Worm (Caenorhabditis elegans) whole organism, L4 larva: Measurements from ENCODE around the gene srx-87.

Experiments used
- F10B5.3 ChIP-seq: sonication (generic microtip); optimal IDR thresholded peaks from 2 replicates; lab custom pipeline; 2016; ENCODE audit warnings: mild to moderate bottlenecking, missing genetic modification characterization, missing compliant biosample characterization
- F37D6.2 ChIP-seq: sonication (generic microtip); optimal IDR thresholded peaks from 2 replicates; lab custom pipeline; 2016; ENCODE audit warnings: mild to moderate bottlenecking, missing genetic modification characterization, missing compliant biosample characterization
- F44E2.7 ChIP-seq: fragments of 200-800 bp; sonication (Bioruptor generic); IDR thresholded peaks from 2 replicates; pipeline ENCODE4 v2.1.2; 2022; ENCODE audit warnings: missing genetic modification characterization, missing compliant biosample characterization
- F49E8.2 ChIP-seq: sonication (generic microtip); optimal IDR thresholded peaks from 2 replicates; lab custom pipeline; 2016; ENCODE audit warnings: missing compliant biosample characterization, mild to moderate bottlenecking, missing genetic modification characterization, borderline replicate concordance
- T20F7.1 ChIP-seq: fragments of 200-800 bp; sonication (Bioruptor generic); optimal IDR thresholded peaks from 2 replicates; lab custom pipeline; 2018; ENCODE audit warnings: mild to moderate bottlenecking, missing genetic modification characterization, missing compliant biosample characterization
- T26A8.4 ChIP-seq: fragments of 200-800 bp; sonication (Bioruptor generic); IDR thresholded peaks from 2 replicates; pipeline ENCODE4 v1.3.6; 2022; ENCODE audit warnings: missing genetic modification characterization, missing compliant biosample characterization
- Y48G9A.11 ChIP-seq: fragments of 200-800 bp; sonication (Bioruptor generic); IDR thresholded peaks from 2 replicates; pipeline ENCODE4 v1.3.6; 2022; ENCODE audit warnings: missing genetic modification reagents, missing genetic modification characterization, missing compliant biosample characterization
- Y5F2A.4 ChIP-seq: fragments of 200-800 bp; sonication (Bioruptor generic); optimal IDR thresholded peaks from 2 replicates; lab custom pipeline; 2018; ENCODE audit warnings: mild to moderate bottlenecking, missing genetic modification characterization, missing compliant biosample characterization
- aha-1 ChIP-seq: fragments of 150-350 bp; peaks from one replicate; lab custom pipeline; 2014; ENCODE audit warnings: missing biosample characterization, missing genetic modification characterization
- ceh-20 ChIP-seq: fragments of 200-800 bp; sonication (Bioruptor generic); IDR thresholded peaks from 2 replicates; pipeline ENCODE4 v1.3.6; 2022; ENCODE audit warnings: missing genetic modification reagents, missing genetic modification characterization, missing compliant biosample characterization
- ceh-44 ChIP-seq: fragments of 200-800 bp; sonication (Bioruptor generic); IDR thresholded peaks from 2 replicates; pipeline ENCODE4 v1.3.6; 2022; ENCODE audit warnings: missing genetic modification reagents, missing genetic modification characterization, missing compliant biosample characterization
- ctbp-1 ChIP-seq: fragments of 200-800 bp; sonication (Bioruptor generic); IDR thresholded peaks from 2 replicates; pipeline ENCODE4 v1.3.6; 2022; ENCODE audit warnings: missing genetic modification reagents, missing genetic modification characterization, missing compliant biosample characterization
- daf-12 ChIP-seq: fragments of 150-350 bp; optimal IDR thresholded peaks from 2 replicates; lab custom pipeline; 2014; ENCODE audit warnings: missing biosample characterization, missing genetic modification reagents, missing genetic modification characterization
- daf-16 ChIP-seq, 3 experiments: sonication (generic microtip); optimal IDR thresholded peaks; 2 replicates each; lab custom pipeline; 2016 to 2017; ENCODE audit warnings: missing genetic modification characterization in 3 of 3, missing genetic modification reagents in 3 of 3, mild to moderate bottlenecking in 2 of 3, missing compliant biosample characterization in 2 of 3, missing biosample characterization in 1 of 3, moderate library complexity in 1 of 3
- dmd-6 ChIP-seq: fragments of 200-800 bp; sonication (Bioruptor generic); IDR thresholded peaks from 2 replicates; pipeline ENCODE4 v1.3.6; 2022; ENCODE audit warnings: missing genetic modification reagents, missing genetic modification characterization, missing compliant biosample characterization
- dpl-1 ChIP-seq: fragments of 150-350 bp; optimal IDR thresholded peaks from 2 replicates; lab custom pipeline; 2014; ENCODE audit warnings: missing biosample characterization, missing genetic modification reagents, missing genetic modification characterization
- duxl-1 ChIP-seq: sonication (generic microtip); optimal IDR thresholded peaks from 2 replicates; lab custom pipeline; 2016; ENCODE audit warnings: mild to moderate bottlenecking, missing genetic modification characterization, moderate library complexity, missing compliant biosample characterization; ENCODE audit not compliant: poor library complexity
- dve-1 ChIP-seq: sonication (generic microtip); optimal IDR thresholded peaks from 2 replicates; lab custom pipeline; 2017; ENCODE audit warnings: antibody characterized with exemption, mild to moderate bottlenecking, missing genetic modification characterization, missing compliant biosample characterization; ENCODE audit not compliant: insufficient read depth
- egl-27 ChIP-seq: sonication (generic microtip); optimal IDR thresholded peaks from 3 replicates; lab custom pipeline; 2017; ENCODE audit warnings: missing biosample characterization, missing genetic modification reagents, missing genetic modification characterization
- fkh-10 ChIP-seq: fragments of 150-350 bp; optimal IDR thresholded peaks from 2 replicates; lab custom pipeline; 2014; ENCODE audit warnings: missing biosample characterization, missing genetic modification reagents, missing genetic modification characterization
- hif-1 ChIP-seq, 2 experiments: sonication (generic microtip); optimal IDR thresholded peaks; 2 replicates each; lab custom pipeline; 2016 to 2017; ENCODE audit warnings: missing compliant biosample characterization in 2 of 2, missing genetic modification characterization in 2 of 2, missing genetic modification reagents in 2 of 2, missing genotype in 2 of 2, mild to moderate bottlenecking in 1 of 2
- hlh-11 ChIP-seq: fragments of 200-800 bp; sonication (Bioruptor generic); optimal IDR thresholded peaks from 2 replicates; lab custom pipeline; 2018; ENCODE audit warnings: mild to moderate bottlenecking, missing genetic modification characterization, missing compliant biosample characterization
- hlh-30 ChIP-seq: sonication (generic microtip); optimal IDR thresholded peaks from 2 replicates; lab custom pipeline; 2017; ENCODE audit warnings: antibody characterized with exemption, mild to moderate bottlenecking, missing genetic modification characterization, missing compliant biosample characterization; ENCODE audit not compliant: insufficient read depth
- hmg-1.1 ChIP-seq: fragments of 200-800 bp; sonication (Bioruptor generic); IDR thresholded peaks from 2 replicates; pipeline ENCODE4 v1.3.6; 2022; ENCODE audit warnings: missing genetic modification reagents, missing genetic modification characterization, missing compliant biosample characterization
- lim-7 ChIP-seq: fragments of 200-800 bp; sonication (Bioruptor generic); IDR thresholded peaks from 2 replicates; pipeline ENCODE4 v1.3.6; 2022; ENCODE audit warnings: missing genetic modification characterization, missing compliant biosample characterization
- lin-15B ChIP-seq: fragments of 150-350 bp; sonication (generic microtip); optimal IDR thresholded peaks from 3 replicates; lab custom pipeline; 2014; ENCODE audit warnings: missing biosample characterization, missing genetic modification characterization
- lsy-2 ChIP-seq, 2 experiments: fragments of 150-350 bp in 1 of 2; sonication (generic microtip) in 1 of 2; optimal IDR thresholded peaks; 2 replicates each; lab custom pipeline; 2014 to 2017; ENCODE audit warnings: missing biosample characterization in 2 of 2, missing genetic modification characterization in 2 of 2
- madf-9 ChIP-seq: fragments of 200-800 bp; sonication (Bioruptor generic); conservative IDR thresholded peaks from 2 replicates; pipeline ENCODE4 v1.3.6; 2022; ENCODE audit warnings: missing genetic modification reagents, missing genetic modification characterization, missing compliant biosample characterization
- mdl-1 ChIP-seq, 2 experiments: fragments of 150-350 bp in 1 of 2; sonication (generic microtip) in 1 of 2; optimal IDR thresholded peaks; 2 replicates each; lab custom pipeline; 2014 to 2017; ENCODE audit warnings: missing biosample characterization in 2 of 2, missing genetic modification characterization in 2 of 2
- mdt-29 ChIP-seq: fragments of 200-800 bp; sonication (Bioruptor generic); IDR thresholded peaks from 2 replicates; pipeline ENCODE4 v1.3.6; 2022; ENCODE audit warnings: missing genetic modification reagents, missing genetic modification characterization, missing compliant biosample characterization
- mes-2 ChIP-seq: sonication (generic microtip); optimal IDR thresholded peaks from 2 replicates; lab custom pipeline; 2016; ENCODE audit warnings: missing genotype, mild to moderate bottlenecking, missing genetic modification characterization, missing compliant biosample characterization; ENCODE audit not compliant: poor library complexity, severe bottlenecking
- mxl-3 ChIP-seq: fragments of 200-800 bp; sonication (Bioruptor generic); optimal IDR thresholded peaks from 2 replicates; lab custom pipeline; 2018; ENCODE audit warnings: mild to moderate bottlenecking, missing genetic modification characterization, missing compliant biosample characterization
- nhr-10 ChIP-seq: fragments of 150-350 bp; optimal IDR thresholded peaks from 2 replicates; lab custom pipeline; 2014; ENCODE audit warnings: missing biosample characterization, missing genetic modification characterization
- nhr-102 ChIP-seq: sonication (generic microtip); optimal IDR thresholded peaks from 2 replicates; lab custom pipeline; 2016; ENCODE audit warnings: mild to moderate bottlenecking, missing genetic modification characterization, moderate library complexity, missing compliant biosample characterization
- nhr-11 ChIP-seq: fragments of 150-350 bp; optimal IDR thresholded peaks from 2 replicates; lab custom pipeline; 2014; ENCODE audit warnings: missing biosample characterization, missing genetic modification characterization
- nhr-237 ChIP-seq: sonication (generic microtip); optimal IDR thresholded peaks from 2 replicates; lab custom pipeline; 2017; ENCODE audit warnings: missing biosample characterization, missing genetic modification characterization
- nhr-28 ChIP-seq: fragments of 150-350 bp; optimal IDR thresholded peaks from 2 replicates; lab custom pipeline; 2014; ENCODE audit warnings: missing biosample characterization, missing genetic modification characterization
- nhr-6 ChIP-seq: fragments of 150-350 bp; optimal IDR thresholded peaks from 2 replicates; lab custom pipeline; 2014; ENCODE audit warnings: missing biosample characterization, missing genetic modification characterization
- nhr-77 ChIP-seq: fragments of 150-350 bp; optimal IDR thresholded peaks from 2 replicates; lab custom pipeline; 2014; ENCODE audit warnings: missing biosample characterization, missing genetic modification characterization
- php-3 ChIP-seq: fragments of 200-800 bp; sonication (Bioruptor generic); IDR thresholded peaks from 2 replicates; pipeline ENCODE4 v1.3.6; 2022; ENCODE audit warnings: missing genetic modification reagents, missing genetic modification characterization, missing compliant biosample characterization
- pqm-1 ChIP-seq: sonication (generic microtip); optimal IDR thresholded peaks from 2 replicates; lab custom pipeline; 2017; ENCODE audit warnings: missing biosample characterization, missing genetic modification characterization
- rbr-2 ChIP-seq: sonication (generic microtip); optimal IDR thresholded peaks from 2 replicates; lab custom pipeline; 2016; ENCODE audit warnings: missing genotype, missing genetic modification characterization, missing compliant biosample characterization
- saeg-2 ChIP-seq: fragments of 200-800 bp; sonication (Bioruptor generic); IDR thresholded peaks from 2 replicates; pipeline ENCODE4 v1.3.6; 2022; ENCODE audit warnings: missing genetic modification reagents, missing genetic modification characterization, missing compliant biosample characterization
- skn-1 ChIP-seq: fragments of 150-350 bp; optimal IDR thresholded peaks from 2 replicates; lab custom pipeline; 2014; ENCODE audit warnings: missing biosample characterization, missing genetic modification characterization
- spr-3 ChIP-seq: fragments of 200-800 bp; sonication (Bioruptor generic); optimal IDR thresholded peaks from 2 replicates; lab custom pipeline; 2018; ENCODE audit warnings: mild to moderate bottlenecking, missing genetic modification characterization, missing compliant biosample characterization
- tag-97 ChIP-seq: fragments of 200-800 bp; sonication (Bioruptor generic); IDR thresholded peaks from 2 replicates; pipeline ENCODE4 v1.3.6; 2022; ENCODE audit warnings: missing genetic modification characterization, missing compliant biosample characterization
- vab-7 ChIP-seq: fragments of 200-800 bp; sonication (Bioruptor generic); IDR thresholded peaks from 2 replicates; pipeline ENCODE4 v1.3.6; 2022; ENCODE audit warnings: missing genetic modification reagents, missing genetic modification characterization, missing compliant biosample characterization
- zip-11 ChIP-seq: fragments of 200-800 bp; sonication (Bioruptor generic); IDR thresholded peaks from 2 replicates; pipeline ENCODE4 v1.3.6; 2022; ENCODE audit warnings: missing genetic modification characterization, missing compliant biosample characterization

srx-87 gene

DNA sequence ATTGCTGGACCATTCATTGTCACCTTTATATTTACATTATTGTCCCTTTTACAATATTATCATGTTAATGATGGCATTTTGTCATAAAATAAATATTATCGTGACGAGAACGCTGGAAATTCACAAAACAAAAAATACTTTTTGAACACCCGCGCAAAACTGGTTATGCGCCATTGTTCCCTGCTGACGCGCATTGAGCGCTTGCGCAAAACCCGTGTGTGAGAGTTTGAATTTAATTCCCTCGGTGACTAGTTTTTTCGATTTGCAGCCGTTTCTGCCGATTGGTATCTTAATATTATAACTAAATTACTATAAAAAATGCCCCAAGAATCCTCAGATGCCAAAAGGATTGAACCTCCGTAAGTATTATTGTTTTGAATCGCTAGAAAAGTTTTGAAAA lies 43.2 kb upstream of the srx-87 start, which contains the start of gene pafo-1 (continued):
- TF ChIP-seq T26A8.4 (GFP tag; lab: Robert Waterston, UW), result peak; percentile 90
- TF ChIP-seq nhr-10 (tag; lab: Kevin White, UChicago), result no peak
- TF ChIP-seq nhr-28, result peak; percentile 79
- no peak for TF ChIP-seq vab-7 (GFP tag; lab: Robert Waterston, UW)
- no peak for TF ChIP-seq Y5F2A.4 (GFP tag; lab: Kevin White, UChicago)
- peak; percentile 54 for TF ChIP-seq nhr-77 (tag; lab: Kevin White, UChicago)
- peak in 1 of 2 experiments; percentile 52 for TF ChIP-seq mdl-1 (tag; optimal IDR thresholded peaks at IDR 0.05; lab: Kevin White, UChicago)
- TF ChIP-seq pqm-1, result no peak
- TF ChIP-seq tag-97 (GFP tag; lab: Robert Waterston, UW), result no peak
- TF ChIP-seq spr-3 (GFP tag; lab: Kevin White, UChicago), result peak; percentile 39
- peak; percentile 73 for TF ChIP-seq F37D6.2
- TF ChIP-seq fkh-10, result peak; percentile 57
- peak; percentile 32 to 75 for TF ChIP-seq daf-16 (GFP tag; optimal IDR thresholded peaks at IDR 0.05; lab: Kevin White, UChicago)
- TF ChIP-seq daf-16 (tag; optimal IDR thresholded peaks at IDR 0.05; lab: Kevin White, UChicago), result no peak
- TF ChIP-seq F44E2.7 (GFP tag; lab: Robert Waterston, UW), result no peak
- TF ChIP-seq dmd-6 (GFP tag; lab: Robert Waterston, UW), result peak; percentile 84
- TF ChIP-seq saeg-2 (GFP tag; lab: Robert Waterston, UW), result 0 out of 2 replicates have a peak, but pooled peaks have one; percentile 39
- no peak for TF ChIP-seq daf-12 (tag; lab: Kevin White, UChicago)
- peak; percentile 80 for TF ChIP-seq rbr-2 (tag; lab: Kevin White, UChicago)
- TF ChIP-seq F10B5.3 (tag; lab: Kevin White, UChicago), result peak; percentile 73
- TF ChIP-seq nhr-11, result peak; percentile 57
- peak; percentile 84 for TF ChIP-seq ctbp-1 (GFP tag; lab: Robert Waterston, UW)
- no peak for TF ChIP-seq egl-27
- no peak for TF ChIP-seq ceh-44
- peak in 1 of 2 experiments; percentile 45 for TF ChIP-seq hif-1 (tag; optimal IDR thresholded peaks at IDR 0.05; lab: Kevin White, UChicago)
- TF ChIP-seq skn-1 (tag; lab: Kevin White, UChicago), result no peak
- peak; percentile 88 for TF ChIP-seq nhr-6 (tag; lab: Kevin White, UChicago)
- peak; percentile 72 for TF ChIP-seq php-3 (GFP tag; lab: Robert Waterston, UW)
- peak; percentile 47 for TF ChIP-seq mxl-3
- TF ChIP-seq nhr-237 (tag; lab: Kevin White, UChicago), result no peak
- TF ChIP-seq duxl-1 (tag; lab: Kevin White, UChicago), result peak; percentile 86
- peak; percentile 80 for TF ChIP-seq F49E8.2
- peak; percentile 9 for TF ChIP-seq lin-15B (tag; lab: Kevin White, UChicago)
- TF ChIP-seq hlh-11, result peak; percentile 85
- peak; percentile 96 for TF ChIP-seq aha-1
- peak; percentile 82 for TF ChIP-seq ceh-20 (GFP tag; lab: Robert Waterston, UW)
- peak; percentile 46; the same call in 1 of the 2 replicates for TF ChIP-seq madf-9
- TF ChIP-seq hlh-30, result peak; percentile 79
- peak; percentile 76 for TF ChIP-seq T20F7.1 (GFP tag; lab: Kevin White, UChicago)
- TF ChIP-seq dpl-1 (GFP tag; lab: Kevin White, UChicago), result peak; percentile 99
- TF ChIP-seq mdt-29 (GFP tag; lab: Robert Waterston, UW), result peak; percentile 82
- peak; percentile 90 for TF ChIP-seq mes-2 (tag; lab: Kevin White, UChicago)
- 0 out of 2 replicates have a peak, but pooled peaks have one; percentile 9 for TF ChIP-seq lim-7 (GFP tag; lab: Robert Waterston, UW)
- TF ChIP-seq nhr-102, result peak; percentile 91
- peak; percentile 81 for TF ChIP-seq dve-1 (tag; lab: Kevin White, UChicago)
- TF ChIP-seq Y48G9A.11 (GFP tag; lab: Robert Waterston, UW), result 0 out of 2 replicates have a peak, but pooled peaks have one; percentile 27
- no peak for TF ChIP-seq lsy-2 (tag; optimal IDR thresholded peaks at IDR 0.05; lab: Kevin White, UChicago)
- peak; percentile 81 for TF ChIP-seq hmg-1.1
- TF ChIP-seq zip-11, result no peak
- TF ChIP-seq, all 104 proteins: peak for 47
